Fruit fly (Drosophila melanogaster): ENCODE results near the gene CG31140.
A peak's percentile ranks its signal among the peaks of the same experiment; 100 is the strongest.

CG31140 gene

dm6 chr3R:23995460-23995859, 32.5 kb downstream of the CG31140 start, which contains the start of gene CG33108:
Gene CG33108 (plus strand): TSS chr3R:23995659.
- TF ChIP-seq Hr83 (GFP tag; optimal IDR thresholded peaks at IDR 0.05; ENCODE audit: poor library complexity, severe bottlenecking) (peak; percentile 35), Hnf4 (GFP tag; optimal IDR thresholded peaks at IDR 0.05) (peak; percentile 21), jim (GFP tag; optimal IDR thresholded peaks at IDR 0.05) (no peak), Rel (GFP tag; optimal IDR thresholded peaks at IDR 0.05) (no peak), Rel (tag; optimal IDR thresholded peaks at IDR 0.05) (peak; percentile 15)

dm6 chr3R:23996224-23996623, 33.2 kb downstream of the CG31140 start, which contains the start of gene LSm3:
Gene LSm3 (plus strand): TSS chr3R:23996262.
- TF ChIP-seq sv (GFP tag; optimal IDR thresholded peaks at IDR 0.05): no peak
- peak; percentile 6 for TF ChIP-seq Hr83 (GFP tag; optimal IDR thresholded peaks at IDR 0.05; ENCODE audit: poor library complexity, severe bottlenecking)
- TF ChIP-seq Myc (optimal IDR thresholded peaks at IDR 0.05): peak; percentile 14
- no peak for TF ChIP-seq woc (GFP tag; optimal IDR thresholded peaks at IDR 0.05)
- no peak for TF ChIP-seq rgr (GFP tag; optimal IDR thresholded peaks at IDR 0.05)
- peak in 1 of 2 experiments; percentile 7 for TF ChIP-seq foxo (GFP tag; optimal IDR thresholded peaks at IDR 0.05)
- no peak for TF ChIP-seq dl (GFP tag; optimal IDR thresholded peaks at IDR 0.05; ENCODE audit: insufficient read depth in 1 of 2, partially characterized antibody in 2 of 2)
- no peak for TF ChIP-seq psq (GFP tag; optimal IDR thresholded peaks at IDR 0.05)
- TF ChIP-seq br (GFP tag; optimal IDR thresholded peaks at IDR 0.05): no peak
- TF ChIP-seq Vsx2 (GFP tag; optimal IDR thresholded peaks at IDR 0.05; ENCODE audit: partially characterized antibody): no peak
- peak; percentile 21 for TF ChIP-seq Hnf4 (GFP tag; optimal IDR thresholded peaks at IDR 0.05)
- TF ChIP-seq Jra (GFP tag; optimal IDR thresholded peaks at IDR 0.05): no peak
- no peak for TF ChIP-seq N (GFP tag; optimal IDR thresholded peaks at IDR 0.05)
- no peak for TF ChIP-seq Rel (GFP tag; optimal IDR thresholded peaks at IDR 0.05)
- TF ChIP-seq Rel (tag; optimal IDR thresholded peaks at IDR 0.05): peak; percentile 100
- no peak for TF ChIP-seq Sp1 (GFP tag; optimal IDR thresholded peaks at IDR 0.05)
- TF ChIP-seq HLH106 (tag; optimal IDR thresholded peaks at IDR 0.05): no peak
- TF ChIP-seq Mio (GFP tag; optimal IDR thresholded peaks at IDR 0.05): no peak

dm6 chr3R:24001150-24001549, 38.2 kb downstream of the CG31140 start:
- TF ChIP-seq CG9705 (GFP tag; optimal IDR thresholded peaks at IDR 0.05): no peak
- TF ChIP-seq Jra (GFP tag; optimal IDR thresholded peaks at IDR 0.05): no peak
- no peak for TF ChIP-seq N (GFP tag; optimal IDR thresholded peaks at IDR 0.05)
- no peak for TF ChIP-seq Sp1 (GFP tag; optimal IDR thresholded peaks at IDR 0.05)

- TF ChIP-seq Rel (GFP tag; optimal IDR thresholded peaks at IDR 0.05) (no peak), Rel (tag; optimal IDR thresholded peaks at IDR 0.05) (no peak), usp (GFP tag; optimal IDR thresholded peaks at IDR 0.05) (no peak), CrebA (GFP tag; optimal IDR thresholded peaks at IDR 0.05; ENCODE audit: borderline replicate concordance) (no peak), woc (GFP tag; optimal IDR thresholded peaks at IDR 0.05) (no peak)
Measured at dm6 chr3R:24003948-24004347, 41.0 kb downstream of the CG31140 start.

- no peak for TF ChIP-seq usp (GFP tag; optimal IDR thresholded peaks at IDR 0.05)
- TF ChIP-seq woc (GFP tag; optimal IDR thresholded peaks at IDR 0.05): peak; percentile 45
- TF ChIP-seq sage (GFP tag; optimal IDR thresholded peaks at IDR 0.05): no peak
- TF ChIP-seq Vsx2 (GFP tag; optimal IDR thresholded peaks at IDR 0.05; ENCODE audit: partially characterized antibody): peak; percentile 11
- TF ChIP-seq Hr83 (GFP tag; optimal IDR thresholded peaks at IDR 0.05; ENCODE audit: poor library complexity, severe bottlenecking): peak; percentile 70
- peak in 1 of 2 experiments; percentile 9 for TF ChIP-seq dl (GFP tag; optimal IDR thresholded peaks at IDR 0.05; ENCODE audit: insufficient read depth in 1 of 2, partially characterized antibody in 2 of 2)
- TF ChIP-seq lola (GFP tag; optimal IDR thresholded peaks at IDR 0.05): no peak
- peak; percentile 37 for TF ChIP-seq psq (GFP tag; optimal IDR thresholded peaks at IDR 0.05)
- peak; percentile 33 for TF ChIP-seq br (GFP tag; optimal IDR thresholded peaks at IDR 0.05)
- TF ChIP-seq Dif (GFP tag; optimal IDR thresholded peaks at IDR 0.05; ENCODE audit: partially characterized antibody): peak; percentile 68
- peak; percentile 43 for TF ChIP-seq jim (GFP tag; optimal IDR thresholded peaks at IDR 0.05)
- TF ChIP-seq Sp1 (GFP tag; optimal IDR thresholded peaks at IDR 0.05): peak; percentile 40
- peak; percentile 45 for TF ChIP-seq HLH106 (tag; optimal IDR thresholded peaks at IDR 0.05)
- TF ChIP-seq CG32264 (GFP tag; optimal IDR thresholded peaks at IDR 0.05): no peak
- TF ChIP-seq h (GFP tag; optimal IDR thresholded peaks at IDR 0.05): peak; percentile 46
- peak; percentile 99 for TF ChIP-seq Myc (optimal IDR thresholded peaks at IDR 0.05)
- TF ChIP-seq fru (GFP tag; optimal IDR thresholded peaks at IDR 0.05): peak; percentile 34
Measured at dm6 chr3R:24006449-24007159, 43.6 kb downstream of the CG31140 start.
